Worm (Caenorhabditis elegans): ENCODE results near the gene Y45G5AM.9.

The Y45G5AM.9 gene

DNA sequence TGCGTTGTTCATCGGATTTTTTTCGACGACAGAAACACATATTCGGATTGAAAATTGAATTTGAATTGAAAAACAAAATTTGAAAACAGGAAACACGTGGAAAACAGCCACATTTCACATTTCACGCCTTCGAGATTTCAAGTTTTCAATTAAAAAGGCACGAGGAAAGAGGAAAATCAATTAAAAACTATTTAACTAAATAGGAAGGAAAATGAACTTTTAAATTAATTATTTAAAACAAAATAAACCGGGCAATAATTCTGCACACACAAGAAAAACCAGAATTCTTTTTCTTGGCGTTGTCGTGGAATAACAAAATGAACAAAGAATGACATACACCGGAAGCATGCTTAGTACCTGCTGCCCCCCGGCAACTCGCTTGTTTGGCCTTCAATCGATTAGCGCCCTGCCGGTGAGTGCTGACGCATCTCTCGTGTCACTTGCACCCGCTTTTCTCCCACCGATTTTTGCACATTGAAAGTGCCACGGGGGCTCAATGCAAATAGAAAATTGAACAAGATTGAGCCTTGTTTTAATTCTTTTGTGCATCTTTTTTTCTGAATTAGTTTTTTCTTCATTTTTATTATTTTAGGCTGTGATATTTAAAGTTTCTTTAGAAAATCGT lies at the start of gene Y45G5AM.9:
Gene Y45G5AM.9 (minus strand): TSS at position 51 of the 625 bp plus-strand sequence.
- no peak for TF ChIP-seq nhr-111 (GFP tag; optimal IDR thresholded peaks at IDR 0.05)
- peak; percentile 86 for TF ChIP-seq aha-1 (tag)
- TF ChIP-seq F37D6.2 (tag; optimal IDR thresholded peaks at IDR 0.05), result peak; percentile 64
- peak; percentile 55 for TF ChIP-seq nhr-28 (tag; optimal IDR thresholded peaks at IDR 0.05)
- no peak for TF ChIP-seq nhr-237 (tag; optimal IDR thresholded peaks at IDR 0.05)
- TF ChIP-seq aly-2 (tag; optimal IDR thresholded peaks at IDR 0.05), result no peak
- TF ChIP-seq daf-8 (GFP tag; IDR thresholded peaks at IDR 0.05), result no peak
- no peak for TF ChIP-seq F49E8.2 (tag; optimal IDR thresholded peaks at IDR 0.05; ENCODE audit: borderline replicate concordance)
- peak; percentile 66; the same call in 1 of the 2 replicates for TF ChIP-seq lin-1 (GFP tag; IDR thresholded peaks at IDR 0.05)
- TF ChIP-seq snpc-1.2 (GFP tag; IDR thresholded peaks at IDR 0.05), result no peak
- no peak for TF ChIP-seq gei-8 (GFP tag; optimal IDR thresholded peaks at IDR 0.05)
- no peak for TF ChIP-seq cey-2 (tag; optimal IDR thresholded peaks at IDR 0.05; ENCODE audit: borderline replicate concordance, insufficient read depth)
- TF ChIP-seq rbr-2 (tag; optimal IDR thresholded peaks at IDR 0.05), result peak; percentile 83
- TF ChIP-seq ZK546.5 (tag; optimal IDR thresholded peaks at IDR 0.05), result no peak
- TF ChIP-seq lin-15B (tag; optimal IDR thresholded peaks at IDR 0.05), result no peak
- no peak for TF ChIP-seq lim-7 (GFP tag; IDR thresholded peaks at IDR 0.05)
- no peak for TF ChIP-seq nhr-6 (tag; optimal IDR thresholded peaks at IDR 0.05)
- no peak for TF ChIP-seq zip-2 (tag; optimal IDR thresholded peaks at IDR 0.05)
- no peak for TF ChIP-seq daf-12 (tag; optimal IDR thresholded peaks at IDR 0.05)
- TF ChIP-seq lin-13 (GFP tag; optimal IDR thresholded peaks at IDR 0.05), result peak; percentile 66
- no peak for TF ChIP-seq nhr-25 (tag; optimal IDR thresholded peaks at IDR 0.05; ENCODE audit: borderline replicate concordance, insufficient read depth)
- peak; percentile 80 for TF ChIP-seq hmg-1.1 (GFP tag; IDR thresholded peaks at IDR 0.05)
- no peak for TF ChIP-seq F26F4.8 (GFP tag; conservative IDR thresholded peaks at IDR 0.05)
- no peak for TF ChIP-seq spr-3 (GFP tag; optimal IDR thresholded peaks at IDR 0.05)
- peak; percentile 82 for TF ChIP-seq dve-1 (tag; optimal IDR thresholded peaks at IDR 0.05; ENCODE audit: insufficient read depth)
- no peak for TF ChIP-seq unc-39 (tag; optimal IDR thresholded peaks at IDR 0.05)
- TF ChIP-seq mxl-2 (GFP tag; conservative IDR thresholded peaks at IDR 0.05), result no peak
- TF ChIP-seq fkh-10 (GFP tag; optimal IDR thresholded peaks at IDR 0.05), result peak; percentile 66
- no peak for TF ChIP-seq lin-39 (tag; optimal IDR thresholded peaks at IDR 0.05)
- no peak for TF ChIP-seq Y105C5A.15 (GFP tag; IDR thresholded peaks at IDR 0.05)
- no peak for TF ChIP-seq nhr-41 (GFP tag; IDR thresholded peaks at IDR 0.05)
- TF ChIP-seq egl-27 (tag; optimal IDR thresholded peaks at IDR 0.05), result no peak
- TF ChIP-seq ZK337.2 (GFP tag; IDR thresholded peaks at IDR 0.05), result no peak
- TF ChIP-seq F10B5.3 (tag; optimal IDR thresholded peaks at IDR 0.05), result no peak
- TF ChIP-seq ceh-62 (tag; optimal IDR thresholded peaks at IDR 0.05), result no peak
- no peak for TF ChIP-seq attf-4 (tag; optimal IDR thresholded peaks at IDR 0.05)
- TF ChIP-seq nhr-10 (tag; optimal IDR thresholded peaks at IDR 0.05), result no peak
- peak; percentile 72 for TF ChIP-seq dpl-1 (GFP tag; optimal IDR thresholded peaks at IDR 0.05)
- no peak for TF ChIP-seq sdz-12 (GFP tag; optimal IDR thresholded peaks at IDR 0.05)
- no peak for TF ChIP-seq pqm-1 (tag; optimal IDR thresholded peaks at IDR 0.05)
- TF ChIP-seq jun-1 (tag; optimal IDR thresholded peaks at IDR 0.05), result no peak
- TF ChIP-seq tag-97 (GFP tag; IDR thresholded peaks at IDR 0.05), result no peak
- TF ChIP-seq nhr-48 (tag; optimal IDR thresholded peaks at IDR 0.05), result peak; percentile 56
- TF ChIP-seq mes-2 (tag; optimal IDR thresholded peaks at IDR 0.05; ENCODE audit: poor library complexity, severe bottlenecking), result peak; percentile 88
- no peak for TF ChIP-seq Y5F2A.4 (GFP tag; optimal IDR thresholded peaks at IDR 0.05)
- TF ChIP-seq spr-1 (tag; optimal IDR thresholded peaks at IDR 0.05), result peak; percentile 32
- no peak for TF ChIP-seq F44E2.7 (GFP tag; IDR thresholded peaks at IDR 0.05)
- 0 out of 2 replicates have a peak, but pooled peaks have one; percentile 30 for TF ChIP-seq php-3 (GFP tag; IDR thresholded peaks at IDR 0.05)
- no peak for TF ChIP-seq ztf-11 (tag; optimal IDR thresholded peaks at IDR 0.05)
- peak; percentile 81 for TF ChIP-seq mxl-3 (GFP tag; optimal IDR thresholded peaks at IDR 0.05)
- TF ChIP-seq lin-38 (GFP tag; IDR thresholded peaks at IDR 0.05), result peak; percentile 80
